Fruit fly (Drosophila melanogaster) whole organism, embryonic: ENCODE data around the gene CG11695.

Experiments used
- CG10366 ChIP-seq: fragments of 200-800 bp; sonication (Bioruptor generic); IDR thresholded peaks from 2 replicates; pipeline ENCODE4 v1.3.6; 2022; ENCODE audit warnings: missing biosample characterization, missing genetic modification characterization
- CG12155 ChIP-seq: fragments of 200-800 bp; sonication (Bioruptor generic); optimal IDR thresholded peaks from 3 replicates; lab custom pipeline; 2016; ENCODE audit warnings: missing biosample characterization, missing genetic modification characterization
- CG12942 ChIP-seq: fragments of 200-800 bp; sonication (Bioruptor generic); optimal IDR thresholded peaks from 3 replicates; lab custom pipeline; 2016; ENCODE audit warnings: missing biosample characterization, missing genetic modification characterization
- CG13424 ChIP-seq: fragments of 200-800 bp; sonication (Bioruptor generic); optimal IDR thresholded peaks from 2 replicates; lab custom pipeline; 2019; ENCODE audit warnings: missing biosample characterization, mild to moderate bottlenecking, missing genetic modification characterization, moderate library complexity
- CG15073 ChIP-seq: fragments of 200-800 bp; sonication (Bioruptor generic); optimal IDR thresholded peaks from 2 replicates; lab custom pipeline; 2016; ENCODE audit warnings: missing biosample characterization, missing genetic modification characterization
- CG1529 ChIP-seq: fragments of 200-800 bp; sonication (Bioruptor generic); optimal IDR thresholded peaks from 3 replicates; lab custom pipeline; 2018; ENCODE audit warnings: missing biosample characterization, missing genetic modification characterization
- CG15479 ChIP-seq: fragments of 200-800 bp; sonication (Bioruptor generic); optimal IDR thresholded peaks from 3 replicates; lab custom pipeline; 2019; ENCODE audit warnings: missing biosample characterization, mild to moderate bottlenecking, missing genetic modification characterization, moderate library complexity
- CG16815 ChIP-seq: fragments of 200-800 bp; sonication (Bioruptor generic); optimal IDR thresholded peaks from 3 replicates; lab custom pipeline; 2017; ENCODE audit warnings: missing biosample characterization, mild to moderate bottlenecking, missing genetic modification characterization
- CG18262 ChIP-seq: fragments of 200-800 bp; optimal IDR thresholded peaks from 3 replicates; lab custom pipeline; 2019; ENCODE audit warnings: missing biosample characterization, mild to moderate bottlenecking, missing genetic modification characterization, moderate library complexity
- CG1832 ChIP-seq: fragments of 200-800 bp; sonication (Bioruptor generic); optimal IDR thresholded peaks from 2 replicates; lab custom pipeline; 2017; ENCODE audit warnings: missing biosample characterization, mild to moderate bottlenecking, missing genetic modification characterization, inconsistent platforms
- CG2712 ChIP-seq: fragments of 200-800 bp; optimal IDR thresholded peaks from 3 replicates; lab custom pipeline; 2019; ENCODE audit warnings: missing biosample characterization, mild to moderate bottlenecking, missing genetic modification characterization, moderate library complexity
- CG2875 ChIP-seq: fragments of 200-800 bp; sonication (Bioruptor generic); optimal IDR thresholded peaks from 2 replicates; lab custom pipeline; 2017; ENCODE audit warnings: missing biosample characterization, mild to moderate bottlenecking, missing genetic modification characterization, missing genetic modification reagents
- CG30403 ChIP-seq: fragments of 200-800 bp; sonication (Bioruptor generic); optimal IDR thresholded peaks from 3 replicates; lab custom pipeline; 2016; ENCODE audit warnings: missing biosample characterization, missing genetic modification characterization
- CG31441 ChIP-seq: fragments of 200-800 bp; sonication (Bioruptor generic); IDR thresholded peaks from 2 replicates; pipeline ENCODE4 v1.3.6; 2022; ENCODE audit warnings: missing biosample characterization, missing genetic modification characterization
- CG32532 ChIP-seq: fragments of 200-800 bp; sonication (Bioruptor generic); IDR thresholded peaks from 2 replicates; pipeline ENCODE4 v1.3.6; 2022; ENCODE audit warnings: missing biosample characterization, missing genetic modification characterization
- CG3726 ChIP-seq: fragments of 200-800 bp; sonication (Bioruptor generic); IDR thresholded peaks from 3 replicates; pipeline ENCODE4, ENCODE4 v1.3.6; 2022; ENCODE audit warnings: missing biosample characterization, missing genetic modification characterization
- CG6765 ChIP-seq: fragments of 200-800 bp; sonication (Bioruptor generic); optimal IDR thresholded peaks from 3 replicates; lab custom pipeline; 2017; ENCODE audit warnings: missing biosample characterization, mild to moderate bottlenecking, missing genetic modification characterization
- CG7357 ChIP-seq: fragments of 200-800 bp; sonication (Bioruptor generic); IDR thresholded peaks from 3 replicates; pipeline ENCODE4 v1.3.6; 2022; ENCODE audit warnings: missing biosample characterization, missing genetic modification characterization
- CG7372 ChIP-seq: fragments of 200-800 bp; sonication (Bioruptor generic); IDR thresholded peaks from 2 replicates; pipeline ENCODE4 v1.3.6; 2022; ENCODE audit warnings: missing biosample characterization, missing genetic modification characterization
- CG7745 ChIP-seq: fragments of 200-800 bp; sonication (Bioruptor generic); optimal IDR thresholded peaks from 2 replicates; lab custom pipeline; 2018; ENCODE audit warnings: missing biosample characterization, mild to moderate bottlenecking, missing genetic modification characterization, moderate library complexity
- CG7786 ChIP-seq: fragments of 200-800 bp; sonication (Bioruptor generic); optimal IDR thresholded peaks from 2 replicates; lab custom pipeline; 2016; ENCODE audit warnings: missing biosample characterization, missing genetic modification characterization
- CG8765 ChIP-seq: fragments of 200-800 bp; sonication (Bioruptor generic); IDR thresholded peaks from 2 replicates; pipeline ENCODE4 v1.3.6; 2022; ENCODE audit warnings: missing biosample characterization, missing genetic modification characterization
- Dek ChIP-seq: fragments of 200-800 bp; sonication (Bioruptor generic); optimal IDR thresholded peaks from 3 replicates; lab custom pipeline; 2019; ENCODE audit warnings: missing biosample characterization, mild to moderate bottlenecking, missing genetic modification characterization, moderate library complexity
- Doc3 ChIP-seq: fragments of 200-800 bp; sonication (Bioruptor generic); IDR thresholded peaks from 3 replicates; pipeline ENCODE4 v1.3.6; 2022; ENCODE audit warnings: missing biosample characterization, missing genetic modification characterization; ENCODE audit not compliant: partially characterized antibody
- Elba2 ChIP-seq: fragments of 200-800 bp; sonication (Bioruptor generic); optimal IDR thresholded peaks from 3 replicates; lab custom pipeline; 2016; ENCODE audit warnings: missing biosample characterization, missing genetic modification characterization
- Hr39 ChIP-seq: fragments of >200 bp; optimal IDR thresholded peaks from 2 replicates; lab custom pipeline; 2017
- Lim3 ChIP-seq: fragments of 200-800 bp; sonication (Bioruptor generic); IDR thresholded peaks from 2 replicates; pipeline ENCODE4 v1.3.6; 2022; ENCODE audit warnings: missing biosample characterization, missing genetic modification characterization
- Max ChIP-seq: fragments of 200-800 bp; sonication (Bioruptor generic); optimal IDR thresholded peaks from 2 replicates; lab custom pipeline; 2016; ENCODE audit warnings: missing biosample characterization, mild to moderate bottlenecking, missing genetic modification characterization
- Nf-YA ChIP-seq: fragments of 200-800 bp; sonication (Bioruptor generic); IDR thresholded peaks from 2 replicates; pipeline ENCODE4 v1.3.6; 2022; ENCODE audit warnings: missing biosample characterization, missing genetic modification characterization
- NfI ChIP-seq: fragments of 200-800 bp; sonication (Bioruptor generic); optimal IDR thresholded peaks from 3 replicates; lab custom pipeline; 2018; ENCODE audit warnings: missing biosample characterization, mild to moderate bottlenecking, missing genetic modification characterization, moderate library complexity
- Sox102F ChIP-seq: fragments of 200-800 bp; sonication (Bioruptor generic); optimal IDR thresholded peaks from 2 replicates; lab custom pipeline; 2018; ENCODE audit warnings: missing biosample characterization, mild to moderate bottlenecking, missing genetic modification characterization, moderate library complexity
- Ssrp ChIP-seq: fragments of 200-800 bp; sonication (Bioruptor generic); optimal IDR thresholded peaks from 2 replicates; lab custom pipeline; 2018; ENCODE audit warnings: missing biosample characterization, mild to moderate bottlenecking, missing genetic modification characterization, moderate library complexity
- bowl ChIP-seq: fragments of 200-800 bp; sonication (Bioruptor generic); IDR thresholded peaks from 2 replicates; pipeline ENCODE4 v1.3.6; 2022; ENCODE audit warnings: missing biosample characterization, missing genetic modification characterization
- chif ChIP-seq, 2 experiments: fragments of 200-800 bp; sonication (Bioruptor generic); optimal IDR thresholded peaks; 3 replicates each; lab custom pipeline; 2016; ENCODE audit warnings: missing biosample characterization in 2 of 2, missing genetic modification characterization in 2 of 2
- croc ChIP-seq: fragments of 200-800 bp; sonication (Bioruptor generic); conservative IDR thresholded peaks from 3 replicates; pipeline ENCODE4 v1.3.6; 2022; ENCODE audit warnings: missing biosample characterization, missing genetic modification characterization
- dysf ChIP-seq: fragments of 200-800 bp; sonication (Bioruptor generic); IDR thresholded peaks from 3 replicates; pipeline ENCODE4 v1.3.6; 2022; ENCODE audit warnings: missing biosample characterization, missing genetic modification characterization
- eve ChIP-seq, 2 experiments: fragments of >200 bp; optimal IDR thresholded peaks; 2 replicates each; lab custom pipeline; 2017; ENCODE audit warnings: missing biosample characterization in 2 of 2, missing genetic modification characterization in 2 of 2
- fd64A ChIP-seq: fragments of 200-800 bp; sonication (Bioruptor generic); optimal IDR thresholded peaks from 3 replicates; lab custom pipeline; 2018; ENCODE audit warnings: missing biosample characterization, mild to moderate bottlenecking, missing genetic modification characterization
- ftz-f1 ChIP-seq: fragments of 200-800 bp; sonication (Bioruptor generic); optimal IDR thresholded peaks from 2 replicates; lab custom pipeline; 2016; ENCODE audit warnings: missing biosample characterization, missing genetic modification characterization
- gsb ChIP-seq: fragments of 200-800 bp; sonication (Bioruptor generic); IDR thresholded peaks from 2 replicates; pipeline ENCODE4 v1.3.6; 2022; ENCODE audit warnings: missing biosample characterization, missing genetic modification characterization
- lov ChIP-seq, 2 experiments: fragments of 200-800 bp in 1 of 2; fragments of >200 bp in 1 of 2; sonication (Bioruptor generic) in 1 of 2; IDR thresholded peaks in 1 of 2; optimal IDR thresholded peaks in 1 of 2; 2 replicates in 1 of 2; 3 replicates in 1 of 2; pipeline versions ENCODE4 v1.3.6 to Lab custom; 2017 to 2022; ENCODE audit warnings: missing biosample characterization in 1 of 2, missing genetic modification characterization in 1 of 2
- p53 ChIP-seq: fragments of 200-800 bp; sonication (Bioruptor generic); optimal IDR thresholded peaks from 2 replicates; lab custom pipeline; 2016; ENCODE audit warnings: missing biosample characterization, missing genetic modification characterization
- pb ChIP-seq: fragments of 200-800 bp; sonication (Bioruptor generic); optimal IDR thresholded peaks from 3 replicates; lab custom pipeline; 2016; ENCODE audit warnings: missing biosample characterization, missing genetic modification characterization
- ranshi ChIP-seq: fragments of 200-800 bp; sonication (Bioruptor generic); IDR thresholded peaks from 2 replicates; pipeline ENCODE4 v1.3.6; 2022; ENCODE audit warnings: missing biosample characterization, missing genetic modification characterization
- sd ChIP-seq: fragments of 200-800 bp; sonication (Bioruptor generic); optimal IDR thresholded peaks from 3 replicates; lab custom pipeline; 2018; ENCODE audit warnings: missing biosample characterization, mild to moderate bottlenecking, missing genetic modification characterization, moderate library complexity
- tx ChIP-seq: fragments of 200-800 bp; sonication (Bioruptor generic); optimal IDR thresholded peaks from 2 replicates; lab custom pipeline; 2016; ENCODE audit warnings: missing biosample characterization, missing genetic modification characterization
- unpg ChIP-seq: fragments of 200-800 bp; sonication (Bioruptor generic); optimal IDR thresholded peaks from 3 replicates; lab custom pipeline; 2018; ENCODE audit warnings: missing biosample characterization, mild to moderate bottlenecking, missing genetic modification characterization, moderate library complexity
- zfh1 ChIP-seq: fragments of 200-800 bp; sonication (Bioruptor generic); IDR thresholded peaks from 3 replicates; pipeline ENCODE4 v1.3.6; 2022; ENCODE audit warnings: missing biosample characterization, missing genetic modification characterization

The CG11695 gene

dm6 chrX:11559728-11560724 lies 16.7 kb upstream of the CG11695 start (continued):
- no peak for TF ChIP-seq Nf-YA (GFP tag; lab: Robert Waterston, UW)
- peak; percentile 56 for TF ChIP-seq CG12942 (GFP tag; lab: Kevin White, UChicago)
- no peak; the same call in 2 of the 3 replicates for TF ChIP-seq croc (GFP tag; lab: Robert Waterston, UW)
- TF ChIP-seq CG6765 (GFP tag; lab: Kevin White, UChicago): peak; percentile 82
- TF ChIP-seq CG2712 (tag; lab: Kevin White, UChicago): peak; percentile 85
- TF ChIP-seq Max (GFP tag; lab: Kevin White, UChicago): peak; percentile 18
- peak; percentile 59 for TF ChIP-seq CG10366 (GFP tag; lab: Robert Waterston, UW)
- peak; percentile 84 for TF ChIP-seq unpg (GFP tag; lab: Kevin White, UChicago)
- no peak for TF ChIP-seq CG7745 (tag; lab: Kevin White, UChicago)
- no peak for TF ChIP-seq CG8765 (GFP tag; lab: Robert Waterston, UW)
- peak; percentile 85 for TF ChIP-seq dysf
- TF ChIP-seq Elba2: no peak
- peak; percentile 82 for TF ChIP-seq CG32532 (GFP tag; lab: Robert Waterston, UW)
- peak; percentile 45; the same call in 2 of the 3 replicates for TF ChIP-seq zfh1
- no peak for TF ChIP-seq Lim3 (GFP tag; lab: Robert Waterston, UW)
- peak; percentile 60; the same call in 2 of the 3 replicates for TF ChIP-seq CG7357
- no peak for TF ChIP-seq eve (GFP tag; optimal IDR thresholded peaks at IDR 0.05; lab: Kevin White, UChicago)
- TF ChIP-seq lov (optimal IDR thresholded peaks at IDR 0.05; lab: Kevin White, UChicago): no peak
- no peak for TF ChIP-seq lov (GFP tag; IDR thresholded peaks at IDR 0.05; lab: Robert Waterston, UW)
- peak; percentile 7 for TF ChIP-seq tx
- 0 out of 3 replicates have a peak, but pooled peaks have one; percentile 27 for TF ChIP-seq CG3726 (GFP tag; lab: Robert Waterston, UW)
- no peak for TF ChIP-seq bowl (GFP tag; lab: Robert Waterston, UW)
- peak; percentile 74 for TF ChIP-seq CG12155 (GFP tag; lab: Kevin White, UChicago)
- peak; percentile 31 for TF ChIP-seq CG7786
- TF ChIP-seq CG1529: peak; percentile 73
- no peak for TF ChIP-seq CG15479 (GFP tag; lab: Kevin White, UChicago)
- TF ChIP-seq chif (GFP tag; optimal IDR thresholded peaks at IDR 0.05; lab: Kevin White, UChicago): peak; percentile 39 to 40
- TF ChIP-seq CG1832 (GFP tag; lab: Kevin White, UChicago): no peak
- TF ChIP-seq CG2875: peak; percentile 67
- peak; percentile 61 for TF ChIP-seq sd (tag; lab: Kevin White, UChicago)
- peak; percentile 2 for TF ChIP-seq CG15073 (GFP tag; lab: Kevin White, UChicago)
- TF ChIP-seq Doc3 (GFP tag; lab: Robert Waterston, UW): no peak
- peak; percentile 92 for TF ChIP-seq CG31441
- peak; percentile 48; the same call in 1 of the 2 replicates for TF ChIP-seq ranshi (GFP tag; lab: Robert Waterston, UW)
- TF ChIP-seq Ssrp (tag; lab: Kevin White, UChicago): peak; percentile 85
- no peak for TF ChIP-seq p53
- TF ChIP-seq pb (GFP tag; lab: Kevin White, UChicago): no peak
- peak; percentile 90 for TF ChIP-seq Sox102F (GFP tag; lab: Kevin White, UChicago)
- TF ChIP-seq fd64A (GFP tag; lab: Kevin White, UChicago): peak; percentile 6
- TF ChIP-seq Hr39: no peak
- peak; percentile 91 for TF ChIP-seq CG13424 (tag; lab: Kevin White, UChicago)
- peak; percentile 57 for TF ChIP-seq CG16815 (GFP tag; lab: Kevin White, UChicago)
- TF ChIP-seq gsb (GFP tag; lab: Robert Waterston, UW): peak; percentile 45; the same call in 1 of the 2 replicates
- TF ChIP-seq NfI (GFP tag; lab: Kevin White, UChicago): peak; percentile 81
- no peak for TF ChIP-seq ftz-f1 (GFP tag; lab: Kevin White, UChicago)
- TF ChIP-seq CG7372 (GFP tag; lab: Robert Waterston, UW): peak; percentile 42
- peak; percentile 87 for TF ChIP-seq CG30403 (GFP tag; lab: Kevin White, UChicago)
- peak; percentile 87 for TF ChIP-seq CG18262 (tag; lab: Kevin White, UChicago)
- peak; percentile 90 for TF ChIP-seq Dek (tag; lab: Kevin White, UChicago)
